Fruit fly (Drosophila melanogaster) whole organism, pupa: ENCODE results near the gene CG17350.

Experiments
- CG10348 ChIP-seq: fragments of 200-800 bp; sonication (Bioruptor generic); IDR thresholded peaks from 2 replicates; pipeline ENCODE4 v1.3.6; 2022; ENCODE audit warnings: missing biosample characterization, missing genetic modification characterization
- CG12605 ChIP-seq: fragments of 200-800 bp; sonication (Bioruptor generic); IDR thresholded peaks from 2 replicates; pipeline ENCODE4 v1.3.6; 2022; ENCODE audit warnings: missing biosample characterization, missing genetic modification characterization
- CG13204 ChIP-seq: fragments of 200-800 bp; sonication (Bioruptor generic); optimal IDR thresholded peaks from 2 replicates; lab custom pipeline; 2018; ENCODE audit warnings: missing biosample characterization, mild to moderate bottlenecking, missing genetic modification characterization, moderate library complexity
- CG14655 ChIP-seq: fragments of 200-800 bp; sonication (Bioruptor generic); optimal IDR thresholded peaks from 3 replicates; lab custom pipeline; 2017; ENCODE audit warnings: mild to moderate bottlenecking, missing biosample characterization, missing genetic modification reagents, missing genetic modification characterization
- CG15710 ChIP-seq: fragments of 200-800 bp; sonication (Bioruptor generic); optimal IDR thresholded peaks from 2 replicates; lab custom pipeline; 2018; ENCODE audit warnings: missing biosample characterization, mild to moderate bottlenecking, missing genetic modification characterization, moderate library complexity
- CG17806 ChIP-seq: fragments of 200-800 bp; sonication (Bioruptor generic); optimal IDR thresholded peaks from 2 replicates; lab custom pipeline; 2018; ENCODE audit warnings: missing biosample characterization, mild to moderate bottlenecking, missing genetic modification characterization, moderate library complexity
- CG32121 ChIP-seq: fragments of 200-800 bp; sonication (Bioruptor generic); IDR thresholded peaks from 2 replicates; pipeline ENCODE4 v1.3.6; 2022; ENCODE audit warnings: missing biosample characterization, missing genetic modification characterization
- CG34367 ChIP-seq: fragments of 200-800 bp; sonication (Bioruptor generic); optimal IDR thresholded peaks from 2 replicates; lab custom pipeline; 2018; ENCODE audit warnings: missing biosample characterization, mild to moderate bottlenecking, missing genetic modification characterization
- CG4496 ChIP-seq: fragments of 200-800 bp; sonication (Bioruptor generic); IDR thresholded peaks from 3 replicates; pipeline ENCODE4 v1.3.6; 2022; ENCODE audit warnings: missing biosample characterization, missing genetic modification characterization
- CG8159 ChIP-seq: fragments of 200-800 bp; sonication (Bioruptor generic); optimal IDR thresholded peaks from 3 replicates; lab custom pipeline; 2018; ENCODE audit warnings: missing biosample characterization, mild to moderate bottlenecking, missing genetic modification characterization, moderate library complexity
- CG8301 ChIP-seq: fragments of 200-800 bp; sonication (Bioruptor generic); optimal IDR thresholded peaks from 2 replicates; lab custom pipeline; 2018; ENCODE audit warnings: missing biosample characterization, mild to moderate bottlenecking, missing genetic modification characterization
- CG9948 ChIP-seq: fragments of 200-800 bp; sonication (Bioruptor generic); optimal IDR thresholded peaks from 2 replicates; lab custom pipeline; 2018; ENCODE audit warnings: missing biosample characterization, mild to moderate bottlenecking, missing genetic modification characterization, moderate library complexity
- D1 ChIP-seq: fragments of 200-800 bp; sonication (Bioruptor generic); optimal IDR thresholded peaks from 2 replicates; lab custom pipeline; 2018; ENCODE audit warnings: missing biosample characterization, mild to moderate bottlenecking, missing genetic modification characterization, moderate library complexity
- EcR ChIP-seq: fragments of 200-800 bp; sonication (Bioruptor generic); optimal IDR thresholded peaks from 3 replicates; lab custom pipeline; 2019; ENCODE audit warnings: missing biosample characterization, missing genetic modification characterization, mild to moderate bottlenecking, moderate library complexity, missing genetic modification reagents
- Ets98B ChIP-seq: fragments of 200-800 bp; sonication (Bioruptor generic); IDR thresholded peaks from 2 replicates; pipeline ENCODE4 v1.3.6; 2022; ENCODE audit warnings: missing biosample characterization, missing genetic modification characterization
- Pif1A ChIP-seq: fragments of 200-800 bp; sonication (Bioruptor generic); optimal IDR thresholded peaks from 3 replicates; lab custom pipeline; 2016; ENCODE audit warnings: missing biosample characterization, missing genetic modification characterization
- Pif1B ChIP-seq: fragments of 200-800 bp; sonication (Bioruptor generic); optimal IDR thresholded peaks from 3 replicates; lab custom pipeline; 2016; ENCODE audit warnings: missing biosample characterization, missing genetic modification characterization
- Snoo ChIP-seq: fragments of 200-800 bp; sonication (Bioruptor generic); optimal IDR thresholded peaks from 3 replicates; lab custom pipeline; 2017; ENCODE audit warnings: missing biosample characterization, mild to moderate bottlenecking, missing genetic modification characterization, inconsistent platforms
- fd96Ca ChIP-seq: fragments of 200-800 bp; sonication (Bioruptor generic); IDR thresholded peaks from 3 replicates; pipeline ENCODE4 v1.3.6; 2022; ENCODE audit warnings: missing biosample characterization, missing genetic modification characterization
- gl ChIP-seq: fragments of 200-800 bp; sonication (Bioruptor generic); optimal IDR thresholded peaks from 2 replicates; lab custom pipeline; 2018; ENCODE audit warnings: missing biosample characterization, mild to moderate bottlenecking, missing genetic modification characterization
- rn ChIP-seq: fragments of 200-800 bp; sonication (Bioruptor generic); IDR thresholded peaks from 2 replicates; pipeline ENCODE4 v1.3.6; 2022; ENCODE audit warnings: missing biosample characterization, missing genetic modification characterization

The CG17350 gene

DNA sequence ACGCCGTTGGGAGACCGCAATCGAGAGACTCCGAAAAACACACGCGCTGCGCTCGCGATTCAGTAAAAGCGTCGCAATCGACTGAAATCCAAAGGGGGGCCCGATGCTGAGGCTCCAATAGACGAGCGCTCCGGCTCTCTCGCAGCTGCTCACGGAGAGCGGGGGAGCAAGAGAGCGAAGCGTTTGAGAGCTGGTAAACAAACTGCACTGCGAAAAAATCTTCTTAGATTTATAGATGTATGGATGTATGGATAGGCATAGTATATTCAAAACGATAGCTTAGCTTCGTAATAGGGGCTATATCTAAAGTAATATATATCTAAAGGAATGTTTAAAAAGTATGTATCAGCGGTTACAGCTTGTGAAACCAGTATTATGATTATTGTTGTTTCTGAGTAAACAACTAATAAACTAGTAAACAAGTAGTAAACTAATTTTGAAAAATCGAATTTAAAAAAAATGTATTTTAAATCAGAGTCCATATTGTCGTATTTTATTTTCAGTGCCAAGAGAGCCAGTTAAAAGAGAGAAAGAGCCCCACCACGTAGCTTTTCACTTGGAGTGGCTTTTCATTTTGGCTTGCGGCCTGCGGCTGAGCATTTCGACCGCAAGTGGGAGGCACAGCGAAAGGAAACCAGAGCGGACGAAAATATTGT is 42.9 kb downstream of the CG17350 start, which contains the start of the genes Alp12 and CG13085:
Gene Alp12 (plus strand): TSS at position 584 of the 656 bp plus-strand sequence.
Gene CG13085 (plus strand): TSS at position 584 of the 656 bp plus-strand sequence.
- TF ChIP-seq CG8159 (tag; lab: Kevin White, UChicago) (peak; percentile 95), gl (tag; lab: Kevin White, UChicago) (peak; percentile 75), CG12605 (GFP tag; lab: Robert Waterston, UW) (peak; percentile 87), CG8301 (tag; lab: Kevin White, UChicago) (peak; percentile 99), D1 (tag; lab: Kevin White, UChicago) (peak; percentile 89), CG13204 (peak; percentile 74), CG10348 (GFP tag; lab: Robert Waterston, UW) (peak; percentile 92), CG15710 (tag; lab: Kevin White, UChicago) (peak; percentile 94), Ets98B (peak; percentile 95), CG32121 (GFP tag; lab: Robert Waterston, UW) (peak; percentile 97), Pif1A (GFP tag; lab: Kevin White, UChicago) (peak; percentile 96), fd96Ca (GFP tag; lab: Robert Waterston, UW) (peak; percentile 79), CG34367 (tag; lab: Kevin White, UChicago) (peak; percentile 93), Snoo (tag; lab: Kevin White, UChicago) (peak; percentile 93), EcR (peak; percentile 18), Pif1B (GFP tag; lab: Kevin White, UChicago) (peak; percentile 95), rn (GFP tag; lab: Robert Waterston, UW) (peak; percentile 91), CG17806 (peak; percentile 93), CG14655 (GFP tag; lab: Kevin White, UChicago) (peak; percentile 100), CG4496 (GFP tag; lab: Robert Waterston, UW) (peak; percentile 96), CG9948 (tag; lab: Kevin White, UChicago) (peak; percentile 97)

- TF ChIP-seq Ets98B (no peak), fd96Ca (GFP tag; lab: Robert Waterston, UW) (0 out of 3 replicates have a peak, but pooled peaks have one; percentile 57), CG8159 (tag; lab: Kevin White, UChicago) (no peak), CG4496 (GFP tag; lab: Robert Waterston, UW) (no peak), D1 (tag; lab: Kevin White, UChicago) (no peak), rn (GFP tag; lab: Robert Waterston, UW) (no peak), CG12605 (GFP tag; lab: Robert Waterston, UW) (no peak), CG13204 (no peak), CG15710 (tag; lab: Kevin White, UChicago) (no peak), CG34367 (tag; lab: Kevin White, UChicago) (no peak), CG14655 (GFP tag; lab: Kevin White, UChicago) (no peak), Snoo (tag; lab: Kevin White, UChicago) (no peak), CG17806 (no peak), gl (tag; lab: Kevin White, UChicago) (no peak), Pif1B (GFP tag; lab: Kevin White, UChicago) (no peak), CG8301 (tag; lab: Kevin White, UChicago) (peak; percentile 19), Pif1A (GFP tag; lab: Kevin White, UChicago) (no peak), CG9948 (tag; lab: Kevin White, UChicago) (no peak), CG10348 (GFP tag; lab: Robert Waterston, UW) (no peak), CG32121 (GFP tag; lab: Robert Waterston, UW) (no peak), EcR (peak; percentile 41)
These were observed 43.7 kb downstream of the CG17350 start for dm6 chr2L:19424307-19424902.

- TF ChIP-seq CG34367 (tag; lab: Kevin White, UChicago) (no peak), CG8159 (tag; lab: Kevin White, UChicago) (no peak), CG12605 (GFP tag; lab: Robert Waterston, UW) (peak; percentile 38; the same call in 1 of the 2 replicates), gl (tag; lab: Kevin White, UChicago) (peak; percentile 26), CG4496 (GFP tag; lab: Robert Waterston, UW) (no peak), EcR (peak; percentile 58), CG13204 (no peak)
These were observed 44.4 kb downstream of the CG17350 start for dm6 chr2L:19425105-19425504.

dm6 chr2L:19425765-19426329 is 45.1 kb downstream of the CG17350 start:
- TF ChIP-seq CG17806 (peak; percentile 54), CG9948 (tag; lab: Kevin White, UChicago) (peak; percentile 36), EcR (no peak), rn (GFP tag; lab: Robert Waterston, UW) (no peak), CG4496 (GFP tag; lab: Robert Waterston, UW) (peak; percentile 68; the same call in 2 of the 3 replicates), CG15710 (tag; lab: Kevin White, UChicago) (peak; percentile 32), fd96Ca (GFP tag; lab: Robert Waterston, UW) (no peak; the same call in 2 of the 3 replicates), CG12605 (GFP tag; lab: Robert Waterston, UW) (no peak), CG8301 (tag; lab: Kevin White, UChicago) (peak; percentile 23), Ets98B (peak; percentile 39; the same call in 1 of the 2 replicates), D1 (tag; lab: Kevin White, UChicago) (peak; percentile 15), gl (tag; lab: Kevin White, UChicago) (no peak), CG34367 (tag; lab: Kevin White, UChicago) (peak; percentile 39), CG10348 (GFP tag; lab: Robert Waterston, UW) (no peak), Pif1B (GFP tag; lab: Kevin White, UChicago) (peak; percentile 5), Pif1A (GFP tag; lab: Kevin White, UChicago) (peak; percentile 37), Snoo (tag; lab: Kevin White, UChicago) (peak; percentile 55), CG14655 (GFP tag; lab: Kevin White, UChicago) (peak; percentile 45), CG32121 (GFP tag; lab: Robert Waterston, UW) (no peak), CG13204 (no peak), CG8159 (tag; lab: Kevin White, UChicago) (peak; percentile 48)
